Fruit fly (Drosophila melanogaster): Measurements from ENCODE around the gene ssp6.

ssp6 gene

DNA sequence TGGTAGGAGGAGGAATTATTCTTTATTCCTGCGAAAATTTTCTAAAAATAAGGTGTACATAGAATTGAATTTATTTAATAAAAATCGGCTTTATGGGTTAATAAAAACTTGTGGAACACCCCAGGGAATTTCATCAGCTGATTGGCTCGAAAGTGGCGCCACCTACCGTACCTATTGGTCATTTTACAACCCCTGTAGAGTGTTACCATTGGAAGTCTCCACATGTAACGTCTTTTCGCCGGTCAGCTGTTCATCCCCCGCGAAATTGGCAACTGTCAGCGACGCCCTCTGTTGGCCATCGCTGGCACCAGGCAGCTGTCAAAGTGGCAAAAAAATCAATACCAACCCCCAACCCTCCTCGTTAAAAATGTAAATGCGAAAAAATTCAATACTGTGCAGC is 6.0 kb downstream of the ssp6 start, which contains the start of gene CG13293 (continued):
- TF ChIP-seq CG13296 (GFP tag; optimal IDR thresholded peaks at IDR 0.05) (no peak), CG18262 (tag; optimal IDR thresholded peaks at IDR 0.05) (no peak), grau (tag; optimal IDR thresholded peaks at IDR 0.05) (no peak), HLHmδ (GFP tag; optimal IDR thresholded peaks at IDR 0.05) (peak; percentile 25), CG31388 (GFP tag; optimal IDR thresholded peaks at IDR 0.05) (no peak), CG1024 (GFP tag; IDR thresholded peaks at IDR 0.05) (no peak), NFAT (GFP tag; IDR thresholded peaks at IDR 0.05) (0 out of 2 replicates have a peak, but pooled peaks have one; percentile 21), unpg (GFP tag; optimal IDR thresholded peaks at IDR 0.05) (no peak), Mes4 (GFP tag; optimal IDR thresholded peaks at IDR 0.05) (no peak), CG17912 (GFP tag; optimal IDR thresholded peaks at IDR 0.05) (no peak), CG32532 (GFP tag; IDR thresholded peaks at IDR 0.05) (no peak), CG15514 (GFP tag; optimal IDR thresholded peaks at IDR 0.05) (no peak), CG14860 (GFP tag; IDR thresholded peaks at IDR 0.05; ENCODE audit: partially characterized antibody) (no peak), seq (GFP tag; IDR thresholded peaks at IDR 0.05) (peak; percentile 97), CG8089 (GFP tag; optimal IDR thresholded peaks at IDR 0.05) (no peak), z (GFP tag; IDR thresholded peaks at IDR 0.05) (no peak), ind (GFP tag; optimal IDR thresholded peaks at IDR 0.05) (no peak), CG10267 (tag; optimal IDR thresholded peaks at IDR 0.05) (no peak), cas (GFP tag; IDR thresholded peaks at IDR 0.05) (no peak), kni (GFP tag; optimal IDR thresholded peaks at IDR 0.05) (no peak), luna (GFP tag; optimal IDR thresholded peaks at IDR 0.05) (no peak), pb (GFP tag; optimal IDR thresholded peaks at IDR 0.05) (no peak), toy (GFP tag; IDR thresholded peaks at IDR 0.05) (no peak), CG4820 (GFP tag; optimal IDR thresholded peaks at IDR 0.05) (no peak), CG2712 (tag; optimal IDR thresholded peaks at IDR 0.05) (no peak), Elba2 (GFP tag; optimal IDR thresholded peaks at IDR 0.05) (no peak), CG11247 (GFP tag; IDR thresholded peaks at IDR 0.05) (no peak), CG14014 (GFP tag; IDR thresholded peaks at IDR 0.05) (no peak), ato (GFP tag; IDR thresholded peaks at IDR 0.05; ENCODE audit: partially characterized antibody) (no peak), CG2202 (tag; optimal IDR thresholded peaks at IDR 0.05) (no peak), Ravus (GFP tag; IDR thresholded peaks at IDR 0.05) (no peak), trh (GFP tag; optimal IDR thresholded peaks at IDR 0.05) (no peak), gro (GFP tag; optimal IDR thresholded peaks at IDR 0.05) (no peak), ham (GFP tag; IDR thresholded peaks at IDR 0.05) (no peak), ranshi (GFP tag; IDR thresholded peaks at IDR 0.05) (no peak), CG4707 (GFP tag; optimal IDR thresholded peaks at IDR 0.05) (no peak), Oli (tag; optimal IDR thresholded peaks at IDR 0.05) (no peak), dimm (GFP tag; IDR thresholded peaks at IDR 0.05) (no peak), fru (optimal IDR thresholded peaks at IDR 0.05) (no peak), CG1529 (GFP tag; optimal IDR thresholded peaks at IDR 0.05) (no peak), Gsc (GFP tag; IDR thresholded peaks at IDR 0.05) (no peak), B-H2 (GFP tag; optimal IDR thresholded peaks at IDR 0.05) (no peak), sna (GFP tag; IDR thresholded peaks at IDR 0.05; ENCODE audit: partially characterized antibody) (no peak), amos (GFP tag; IDR thresholded peaks at IDR 0.05; ENCODE audit: partially characterized antibody) (0 out of 2 replicates have a peak, but pooled peaks have one; percentile 11), chn (GFP tag; optimal IDR thresholded peaks at IDR 0.05) (no peak), Lhr (GFP tag; optimal IDR thresholded peaks at IDR 0.05) (no peak), CTCF (GFP tag; optimal IDR thresholded peaks at IDR 0.05) (peak; percentile 93), wek (GFP tag; optimal IDR thresholded peaks at IDR 0.05) (no peak), ash1 (GFP tag; optimal IDR thresholded peaks at IDR 0.05) (no peak), gsb (GFP tag; IDR thresholded peaks at IDR 0.05) (no peak), TFAM (GFP tag; optimal IDR thresholded peaks at IDR 0.05) (no peak), CG4328 (GFP tag; optimal IDR thresholded peaks at IDR 0.05) (no peak), Hmr (GFP tag; optimal IDR thresholded peaks at IDR 0.05) (peak; percentile 15)

All from whole organism, embryonic.